Fruit fly (Drosophila melanogaster) whole organism, prepupa: Measurements from ENCODE around the gene CG32694.

Experiments
- Ets21C ChIP-seq: fragments of 200-800 bp; sonication (Bioruptor generic); optimal IDR thresholded peaks from 3 replicates; lab custom pipeline; 2016; ENCODE audit warnings: missing biosample characterization, missing genetic modification characterization
- cyc ChIP-seq: fragments of 200-800 bp; sonication (Bioruptor generic); optimal IDR thresholded peaks from 3 replicates; lab custom pipeline; 2016; ENCODE audit warnings: missing biosample characterization, missing genetic modification characterization

DNA sequence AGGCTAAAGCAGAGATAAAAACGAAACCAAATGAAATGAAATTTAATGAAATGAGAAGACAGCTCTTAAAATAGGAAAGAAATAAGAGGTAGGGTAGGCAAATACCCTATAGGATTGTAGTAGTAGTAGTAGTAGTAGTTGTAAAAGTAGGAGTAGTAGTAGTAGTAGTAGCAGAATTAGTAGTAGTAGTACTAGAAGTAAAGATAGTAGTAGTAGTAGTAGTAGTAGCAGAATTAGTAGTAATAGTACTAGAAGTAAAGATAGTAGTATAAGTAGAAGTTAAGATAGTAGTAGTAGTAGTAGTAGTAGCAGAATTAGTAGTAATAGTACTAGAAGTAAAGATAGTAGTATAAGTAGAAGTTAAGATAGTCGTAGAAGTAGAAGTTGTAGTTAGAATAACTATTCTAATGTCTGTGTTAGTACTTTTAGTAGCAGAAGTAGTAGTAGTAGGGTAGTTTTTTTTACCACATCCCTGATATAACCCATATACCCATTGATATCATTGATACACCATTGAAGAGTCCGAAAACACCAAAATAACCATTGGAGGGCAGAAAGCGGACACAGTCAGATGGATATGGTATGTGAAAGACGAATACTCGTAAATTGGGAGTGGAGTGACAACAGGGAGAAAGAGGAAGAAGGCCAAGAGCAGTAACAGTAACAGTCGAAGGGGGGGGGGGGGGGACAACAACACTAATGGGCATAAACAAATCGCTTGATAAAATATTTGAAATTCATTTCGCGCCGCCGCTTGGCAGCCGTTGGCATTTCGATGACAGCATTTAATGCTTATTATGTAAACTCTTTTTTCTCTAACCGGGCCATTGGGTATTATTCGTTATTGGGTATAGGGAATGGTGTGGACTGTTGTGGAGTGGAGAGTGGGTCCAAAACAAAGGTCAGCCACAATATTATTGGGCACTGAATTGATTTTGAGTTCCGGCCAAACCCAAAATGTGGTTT lies 25.5 kb downstream of the CG32694 start:
- no peak for TF ChIP-seq cyc (GFP tag; lab: Kevin White, UChicago)
- no peak for TF ChIP-seq Ets21C (GFP tag; lab: Kevin White, UChicago)
